Fruit fly (Drosophila melanogaster) whole organism, embryonic: ENCODE results near the gene Ccz1.

Source experiments
- Abd-B ChIP-seq: fragments of 200-800 bp; sonication (Bioruptor generic); optimal IDR thresholded peaks from 2 replicates; lab custom pipeline; 2018; ENCODE audit warnings: missing biosample characterization, mild to moderate bottlenecking, missing genetic modification characterization, moderate library complexity
- CG10274 ChIP-seq: fragments of 200-800 bp; sonication (Bioruptor generic); optimal IDR thresholded peaks from 3 replicates; lab custom pipeline; 2017; ENCODE audit warnings: missing biosample characterization, mild to moderate bottlenecking, missing genetic modification characterization
- CG11504 ChIP-seq: fragments of 200-800 bp; sonication (Bioruptor generic); optimal IDR thresholded peaks from 3 replicates; lab custom pipeline; 2019; ENCODE audit warnings: missing biosample characterization, mild to moderate bottlenecking, missing genetic modification characterization, moderate library complexity
- CG12299 ChIP-seq: fragments of 200-800 bp; sonication (Bioruptor generic); optimal IDR thresholded peaks from 2 replicates; lab custom pipeline; 2018; ENCODE audit warnings: missing biosample characterization, mild to moderate bottlenecking, missing genetic modification characterization
- CG13123 ChIP-seq: fragments of 200-800 bp; sonication (Bioruptor generic); optimal IDR thresholded peaks from 2 replicates; lab custom pipeline; 2016; ENCODE audit warnings: missing biosample characterization, missing genetic modification characterization
- CG13296 ChIP-seq: fragments of 200-800 bp; sonication (Bioruptor generic); optimal IDR thresholded peaks from 3 replicates; lab custom pipeline; 2018; ENCODE audit warnings: missing biosample characterization, mild to moderate bottlenecking, missing genetic modification characterization
- CG13775 ChIP-seq: fragments of 200-800 bp; sonication (Bioruptor generic); optimal IDR thresholded peaks from 3 replicates; lab custom pipeline; 2017; ENCODE audit warnings: missing biosample characterization, mild to moderate bottlenecking, missing genetic modification characterization
- CG13894 ChIP-seq: fragments of 200-800 bp; sonication (Bioruptor generic); optimal IDR thresholded peaks from 3 replicates; lab custom pipeline; 2018; ENCODE audit warnings: missing biosample characterization, mild to moderate bottlenecking, missing genetic modification characterization, moderate library complexity
- CG1602 ChIP-seq: fragments of 200-800 bp; sonication (Bioruptor generic); optimal IDR thresholded peaks from 3 replicates; lab custom pipeline; 2016; ENCODE audit warnings: missing biosample characterization, missing genetic modification characterization
- CG1603 ChIP-seq: fragments of 200-800 bp; sonication (Bioruptor generic); optimal IDR thresholded peaks from 2 replicates; lab custom pipeline; 2019; ENCODE audit warnings: missing biosample characterization, mild to moderate bottlenecking, missing genetic modification characterization, moderate library complexity
- CG17186 ChIP-seq: fragments of 200-800 bp; sonication (Bioruptor generic); optimal IDR thresholded peaks from 3 replicates; lab custom pipeline; 2017; ENCODE audit warnings: missing biosample characterization, missing genetic modification reagents, missing genetic modification characterization
- CG17328 ChIP-seq: fragments of 200-800 bp; sonication (Bioruptor generic); IDR thresholded peaks from 2 replicates; pipeline ENCODE4 v1.3.6; 2022; ENCODE audit warnings: missing biosample characterization, missing genetic modification characterization
- CG32767 ChIP-seq: fragments of 200-800 bp; sonication (Bioruptor generic); IDR thresholded peaks from 2 replicates; pipeline ENCODE4 v1.3.6; 2022; ENCODE audit warnings: missing biosample characterization, missing genetic modification characterization
- CG3407 ChIP-seq: fragments of 200-800 bp; sonication (Bioruptor generic); optimal IDR thresholded peaks from 2 replicates; lab custom pipeline; 2018; ENCODE audit warnings: missing biosample characterization, mild to moderate bottlenecking, missing genetic modification characterization
- CG34224 ChIP-seq: fragments of 200-800 bp; sonication (Bioruptor generic); IDR thresholded peaks from 3 replicates; pipeline ENCODE4 v1.3.6; 2022; ENCODE audit warnings: missing biosample characterization, missing genetic modification characterization; ENCODE audit not compliant: partially characterized antibody
- CG7271 ChIP-seq: fragments of 200-800 bp; sonication (Bioruptor generic); optimal IDR thresholded peaks from 2 replicates; lab custom pipeline; 2018; ENCODE audit warnings: missing biosample characterization, mild to moderate bottlenecking, missing genetic modification characterization, moderate library complexity
- CG8281 ChIP-seq: fragments of 200-800 bp; sonication (Bioruptor generic); optimal IDR thresholded peaks from 2 replicates; lab custom pipeline; 2018; ENCODE audit warnings: missing biosample characterization, mild to moderate bottlenecking, missing genetic modification characterization, moderate library complexity
- CG9215 ChIP-seq: fragments of 200-800 bp; sonication (Bioruptor generic); IDR thresholded peaks from 2 replicates; pipeline ENCODE4 v1.3.6; 2022; ENCODE audit warnings: missing biosample characterization, missing genetic modification characterization
- CG9437 ChIP-seq: fragments of 200-800 bp; sonication (Bioruptor generic); optimal IDR thresholded peaks from 2 replicates; lab custom pipeline; 2018; ENCODE audit warnings: missing biosample characterization, mild to moderate bottlenecking, missing genetic modification characterization
- D19A ChIP-seq: fragments of 200-800 bp; optimal IDR thresholded peaks from 3 replicates; lab custom pipeline; 2019; ENCODE audit warnings: missing biosample characterization, mild to moderate bottlenecking, missing genetic modification characterization, moderate library complexity
- Dad ChIP-seq: fragments of 200-800 bp; sonication (Bioruptor generic); optimal IDR thresholded peaks from 3 replicates; lab custom pipeline; 2016; ENCODE audit warnings: missing biosample characterization, missing genetic modification characterization
- Dp ChIP-seq: fragments of 200-800 bp; sonication (Bioruptor generic); optimal IDR thresholded peaks from 2 replicates; lab custom pipeline; 2018; ENCODE audit warnings: missing biosample characterization, mild to moderate bottlenecking, missing genetic modification characterization, moderate library complexity
- Fer1 ChIP-seq: fragments of 200-800 bp; sonication (Bioruptor generic); optimal IDR thresholded peaks from 2 replicates; lab custom pipeline; 2017; ENCODE audit warnings: missing biosample characterization, mild to moderate bottlenecking, missing genetic modification characterization
- HLH3B ChIP-seq: fragments of 200-800 bp; sonication (Bioruptor generic); IDR thresholded peaks from 2 replicates; pipeline ENCODE4 v1.3.6; 2022; ENCODE audit warnings: missing biosample characterization, missing genetic modification characterization
- HLHmδ ChIP-seq: fragments of 200-800 bp; sonication (Bioruptor generic); optimal IDR thresholded peaks from 2 replicates; lab custom pipeline; 2018; ENCODE audit warnings: missing biosample characterization, mild to moderate bottlenecking, missing genetic modification characterization, moderate library complexity
- Side ChIP-seq: fragments of 200-800 bp; sonication (Bioruptor generic); optimal IDR thresholded peaks from 2 replicates; lab custom pipeline; 2016; ENCODE audit warnings: missing biosample characterization, missing genetic modification characterization
- Spps ChIP-seq: fragments of 200-800 bp; sonication (Bioruptor generic); optimal IDR thresholded peaks from 2 replicates; lab custom pipeline; 2018; ENCODE audit warnings: missing biosample characterization, mild to moderate bottlenecking, missing genetic modification characterization
- Xrp1 ChIP-seq: fragments of 200-800 bp; sonication (Bioruptor generic); IDR thresholded peaks from 2 replicates; pipeline ENCODE4 v1.3.6; 2022; ENCODE audit warnings: missing biosample characterization, missing genetic modification characterization
- chm ChIP-seq: fragments of 200-800 bp; sonication (Bioruptor generic); IDR thresholded peaks from 2 replicates; pipeline ENCODE4 v1.3.6; 2022; ENCODE audit warnings: missing biosample characterization, missing genetic modification characterization
- crc ChIP-seq: fragments of 200-800 bp; sonication (Bioruptor generic); optimal IDR thresholded peaks from 2 replicates; lab custom pipeline; 2016; ENCODE audit warnings: missing biosample characterization, missing genetic modification characterization
- crp ChIP-seq, 2 experiments: fragments of 200-800 bp; sonication (Bioruptor generic); optimal IDR thresholded peaks; 2 replicates in 1 of 2; 3 replicates in 1 of 2; lab custom pipeline; 2017; ENCODE audit warnings: missing biosample characterization in 2 of 2, missing genetic modification characterization in 2 of 2, mild to moderate bottlenecking in 1 of 2, moderate library complexity in 1 of 2
- esg ChIP-seq: fragments of 200-800 bp; sonication (Bioruptor generic); conservative IDR thresholded peaks from 2 replicates; pipeline ENCODE4 v1.3.6; 2022; ENCODE audit warnings: missing biosample characterization, missing genetic modification characterization
- fd102C ChIP-seq: fragments of 200-800 bp; sonication (Bioruptor generic); optimal IDR thresholded peaks from 2 replicates; lab custom pipeline; 2018; ENCODE audit warnings: missing biosample characterization, mild to moderate bottlenecking, missing genetic modification characterization, moderate library complexity
- gce ChIP-seq: fragments of 200-800 bp; sonication (Bioruptor generic); IDR thresholded peaks from 3 replicates; pipeline ENCODE4 v1.3.6; 2022; ENCODE audit warnings: missing biosample characterization, missing genetic modification characterization
- gsb ChIP-seq: fragments of 200-800 bp; sonication (Bioruptor generic); IDR thresholded peaks from 2 replicates; pipeline ENCODE4 v1.3.6; 2022; ENCODE audit warnings: missing biosample characterization, missing genetic modification characterization
- hkb ChIP-seq, 2 experiments: fragments of 200-800 bp in 1 of 2; fragments of >200 bp in 1 of 2; sonication (Bioruptor generic) in 1 of 2; IDR thresholded peaks in 1 of 2; optimal IDR thresholded peaks in 1 of 2; 2 replicates each; pipeline versions ENCODE4 v1.3.6 to Lab custom; 2017 to 2022; ENCODE audit warnings: missing biosample characterization in 1 of 2, missing genetic modification characterization in 1 of 2
- lab ChIP-seq: fragments of 200-800 bp; sonication (Bioruptor generic); optimal IDR thresholded peaks from 3 replicates; lab custom pipeline; 2017; ENCODE audit warnings: missing biosample characterization, missing genetic modification characterization, mild to moderate bottlenecking, moderate library complexity, missing genetic modification reagents
- lbe ChIP-seq: fragments of 200-800 bp; sonication (Bioruptor generic); optimal IDR thresholded peaks from 2 replicates; lab custom pipeline; 2016; ENCODE audit warnings: missing biosample characterization, mild to moderate bottlenecking, missing genetic modification characterization
- lola ChIP-seq, 3 experiments: fragments of >200 bp in 2 of 3; fragments of 200-800 bp in 1 of 3; sonication (Bioruptor generic) in 1 of 3; optimal IDR thresholded peaks; 2 replicates each; lab custom pipeline; 2017 to 2019; ENCODE audit warnings: missing biosample characterization in 3 of 3, missing genetic modification characterization in 3 of 3, mild to moderate bottlenecking in 1 of 3, moderate library complexity in 1 of 3
- luna ChIP-seq: fragments of 200-800 bp; sonication (Bioruptor generic); optimal IDR thresholded peaks from 2 replicates; lab custom pipeline; 2016; ENCODE audit warnings: missing biosample characterization, missing genetic modification characterization
- mam ChIP-seq: fragments of 200-800 bp; sonication (Bioruptor generic); optimal IDR thresholded peaks from 3 replicates; lab custom pipeline; 2016; ENCODE audit warnings: missing biosample characterization, missing genetic modification characterization
- rib ChIP-seq: fragments of 200-800 bp; sonication (Bioruptor generic); IDR thresholded peaks from 2 replicates; pipeline ENCODE4 v1.3.6; 2022; ENCODE audit warnings: missing biosample characterization, missing genetic modification characterization
- row ChIP-seq: fragments of 200-800 bp; sonication (Bioruptor generic); IDR thresholded peaks from 3 replicates; pipeline ENCODE4 v1.3.6; 2022; ENCODE audit warnings: missing biosample characterization, missing genetic modification characterization
- scrt ChIP-seq: fragments of 200-800 bp; sonication (Bioruptor generic); optimal IDR thresholded peaks from 2 replicates; lab custom pipeline; 2018; ENCODE audit warnings: missing biosample characterization, mild to moderate bottlenecking, missing genetic modification characterization, moderate library complexity
- shn ChIP-seq: fragments of 200-800 bp; sonication (Bioruptor generic); optimal IDR thresholded peaks from 3 replicates; lab custom pipeline; 2016; ENCODE audit warnings: missing biosample characterization, missing genetic modification characterization
- sisA ChIP-seq: fragments of 200-800 bp; sonication (Bioruptor generic); IDR thresholded peaks from 2 replicates; pipeline ENCODE4 v1.3.6; 2022; ENCODE audit warnings: missing biosample characterization, missing genetic modification characterization
- trem ChIP-seq: fragments of 200-800 bp; optimal IDR thresholded peaks from 3 replicates; lab custom pipeline; 2019; ENCODE audit warnings: missing biosample characterization, mild to moderate bottlenecking, missing genetic modification characterization, moderate library complexity
- twi ChIP-seq: fragments of 200-800 bp; optimal IDR thresholded peaks from 2 replicates; lab custom pipeline; 2019; ENCODE audit warnings: missing biosample characterization, mild to moderate bottlenecking, missing genetic modification characterization, moderate library complexity
- unpg ChIP-seq: fragments of 200-800 bp; sonication (Bioruptor generic); optimal IDR thresholded peaks from 3 replicates; lab custom pipeline; 2018; ENCODE audit warnings: missing biosample characterization, mild to moderate bottlenecking, missing genetic modification characterization, moderate library complexity

Ccz1 gene

dm6 chr3L:3902491-3903198 lies 3.7 kb upstream of the Ccz1 start, which contains the start of gene Ubi-p63E (continued):
- TF ChIP-seq crp (GFP tag; optimal IDR thresholded peaks at IDR 0.05; lab: Kevin White, UChicago) (peak in 1 of 2 experiments; percentile 5), CG8281 (tag; lab: Kevin White, UChicago) (peak; percentile 26), CG9437 (GFP tag; lab: Kevin White, UChicago) (peak; percentile 63), unpg (GFP tag; lab: Kevin White, UChicago) (peak; percentile 60), Xrp1 (GFP tag; lab: Robert Waterston, UW) (no peak), crc (no peak), Abd-B (peak; percentile 67), Dp (GFP tag; lab: Kevin White, UChicago) (no peak), hkb (optimal IDR thresholded peaks at IDR 0.05; lab: Kevin White, UChicago) (no peak), hkb (GFP tag; IDR thresholded peaks at IDR 0.05; lab: Robert Waterston, UW) (no peak), chm (no peak), CG9215 (GFP tag; lab: Robert Waterston, UW) (no peak), CG12299 (peak; percentile 51), CG3407 (GFP tag; lab: Kevin White, UChicago) (peak; percentile 22), sisA (GFP tag; lab: Robert Waterston, UW) (no peak), CG10274 (GFP tag; lab: Kevin White, UChicago) (peak; percentile 8), twi (peak; percentile 18), shn (peak; percentile 50), HLH3B (GFP tag; lab: Robert Waterston, UW) (no peak), CG32767 (GFP tag; lab: Robert Waterston, UW) (no peak), lola (GFP tag; optimal IDR thresholded peaks at IDR 0.05; lab: Kevin White, UChicago) (peak in 1 of 3 experiments; percentile 55), fd102C (GFP tag; lab: Kevin White, UChicago) (no peak), D19A (no peak), CG7271 (tag; lab: Kevin White, UChicago) (no peak), scrt (GFP tag; lab: Kevin White, UChicago) (peak; percentile 43), lab (GFP tag; lab: Kevin White, UChicago) (peak; percentile 55), trem (tag; lab: Kevin White, UChicago) (no peak), CG13775 (GFP tag; lab: Kevin White, UChicago) (peak; percentile 71), row (GFP tag; lab: Robert Waterston, UW) (no peak), CG11504 (tag; lab: Kevin White, UChicago) (peak; percentile 57), CG13296 (peak; percentile 43), CG17328 (GFP tag; lab: Robert Waterston, UW) (no peak), lbe (GFP tag; lab: Kevin White, UChicago) (peak; percentile 60), CG13123 (GFP tag; lab: Kevin White, UChicago) (no peak), gce (GFP tag; lab: Robert Waterston, UW) (no peak), luna (GFP tag; lab: Kevin White, UChicago) (peak; percentile 49), CG1603 (tag; lab: Kevin White, UChicago) (peak; percentile 29), Spps (no peak), CG17186 (GFP tag; lab: Kevin White, UChicago) (no peak), gsb (GFP tag; lab: Robert Waterston, UW) (no peak), Fer1 (GFP tag; lab: Kevin White, UChicago) (peak; percentile 36), Dad (GFP tag; lab: Kevin White, UChicago) (peak; percentile 37), CG1602 (GFP tag; lab: Kevin White, UChicago) (peak; percentile 47), CG34224 (GFP tag; lab: Robert Waterston, UW) (no peak), HLHmδ (GFP tag; lab: Kevin White, UChicago) (peak; percentile 54), Side (GFP tag; lab: Kevin White, UChicago) (peak; percentile 65), esg (GFP tag; lab: Robert Waterston, UW) (no peak), rib (GFP tag; lab: Robert Waterston, UW) (no peak), CG13894 (tag; lab: Kevin White, UChicago) (peak; percentile 66), mam (GFP tag; lab: Kevin White, UChicago) (peak; percentile 81)
